Worm (Caenorhabditis elegans) whole organism, L1 larva: ENCODE measurements around the gene lips-5.
A peak's percentile ranks its signal among the peaks of the same experiment; 100 is the strongest.

ENCODE experiments used
- F16B12.6 ChIP-seq: fragments of 150-350 bp; optimal IDR thresholded peaks from 2 replicates; lab custom pipeline; 2014; ENCODE audit warnings: missing biosample characterization, missing genetic modification characterization
- Y116A8C.19 ChIP-seq: sonication (generic microtip); optimal IDR thresholded peaks from 2 replicates; lab custom pipeline; 2016; ENCODE audit warnings: missing compliant biosample characterization, missing genetic modification characterization, borderline replicate concordance
- aly-2 ChIP-seq: fragments of 150-350 bp; optimal IDR thresholded peaks from 2 replicates; lab custom pipeline; 2014; ENCODE audit warnings: missing biosample characterization, missing genetic modification characterization
- ama-1 ChIP-seq: fragments of 150-350 bp; optimal IDR thresholded peaks from 2 replicates; lab custom pipeline; 2014
- ceh-88 ChIP-seq: fragments of 200-800 bp; sonication (Bioruptor generic); IDR thresholded peaks from 2 replicates; pipeline ENCODE4 v1.3.6; 2022; ENCODE audit warnings: missing genetic modification characterization, missing compliant biosample characterization
- ces-1 ChIP-seq: fragments of 150-350 bp; optimal IDR thresholded peaks from 2 replicates; lab custom pipeline; 2014; ENCODE audit warnings: missing biosample characterization, missing genetic modification reagents, missing genetic modification characterization
- dsc-1 ChIP-seq: sonication (generic microtip); optimal IDR thresholded peaks from 2 replicates; lab custom pipeline; 2016; ENCODE audit warnings: mild to moderate bottlenecking, missing genetic modification characterization, missing compliant biosample characterization
- efl-1 ChIP-seq, 4 experiments: fragments of 150-350 bp; optimal IDR thresholded peaks in 3 of 4; peaks in 1 of 4; 1 replicate in 1 of 4; 2 replicates in 3 of 4; lab custom pipeline; 2014; ENCODE audit warnings: missing biosample characterization in 2 of 4, missing genetic modification characterization in 2 of 4, missing genetic modification reagents in 2 of 4
- elt-3 ChIP-seq, 6 experiments: fragments of 150-350 bp in 1 of 6; sonication (generic microtip); optimal IDR thresholded peaks; 2 replicates each; lab custom pipeline; 2017 to 2018; ENCODE audit warnings: missing biosample characterization in 6 of 6, missing genetic modification characterization in 6 of 6, inconsistent platforms in 1 of 6
- ets-5 ChIP-seq: fragments of 200-800 bp; sonication (Bioruptor generic); IDR thresholded peaks from 2 replicates; pipeline ENCODE4 v1.3.6; 2022; ENCODE audit warnings: missing genetic modification characterization, missing compliant biosample characterization
- fkh-10 ChIP-seq: sonication (generic microtip); optimal IDR thresholded peaks from 2 replicates; lab custom pipeline; 2017; ENCODE audit warnings: missing biosample characterization, missing genetic modification reagents, missing genetic modification characterization
- fkh-4 ChIP-seq: sonication (generic microtip); optimal IDR thresholded peaks from 2 replicates; lab custom pipeline; 2016; ENCODE audit warnings: missing compliant biosample characterization, missing genetic modification characterization, borderline replicate concordance
- fkh-8 ChIP-seq: sonication (generic microtip); optimal IDR thresholded peaks from 2 replicates; lab custom pipeline; 2016; ENCODE audit warnings: mild to moderate bottlenecking, missing genetic modification characterization, missing compliant biosample characterization
- hlh-17 ChIP-seq: fragments of 200-800 bp; sonication (Bioruptor generic); optimal IDR thresholded peaks from 2 replicates; lab custom pipeline; 2018; ENCODE audit warnings: missing genetic modification characterization, mild to moderate bottlenecking, missing compliant biosample characterization, moderate library complexity, borderline replicate concordance
- irx-1 ChIP-seq: sonication (generic microtip); optimal IDR thresholded peaks from 2 replicates; lab custom pipeline; 2016; ENCODE audit warnings: missing genetic modification characterization, missing compliant biosample characterization
- lin-13 ChIP-seq: fragments of 150-350 bp; optimal IDR thresholded peaks from 2 replicates; lab custom pipeline; 2014; ENCODE audit warnings: missing biosample characterization, missing genetic modification reagents, missing genetic modification characterization
- lin-14 ChIP-seq: fragments of 200-800 bp; sonication (Bioruptor generic); optimal IDR thresholded peaks from 2 replicates; lab custom pipeline; 2018; ENCODE audit warnings: mild to moderate bottlenecking, missing genetic modification characterization, moderate library complexity, missing compliant biosample characterization
- lin-15B ChIP-seq: fragments of 150-350 bp; sonication (generic microtip); optimal IDR thresholded peaks from 3 replicates; lab custom pipeline; 2014; ENCODE audit warnings: missing biosample characterization, missing genetic modification characterization
- lsy-2 ChIP-seq, 2 experiments: fragments of 150-350 bp; optimal IDR thresholded peaks; 2 replicates each; lab custom pipeline; 2014; ENCODE audit warnings: missing biosample characterization in 2 of 2, missing genetic modification characterization in 2 of 2
- mdl-1 ChIP-seq, 2 experiments: fragments of 150-350 bp; optimal IDR thresholded peaks; 2 replicates each; lab custom pipeline; 2014 to 2017; ENCODE audit warnings: missing biosample characterization in 2 of 2, missing genetic modification characterization in 2 of 2, inconsistent platforms in 1 of 2
- mef-2 ChIP-seq: fragments of 150-350 bp; optimal IDR thresholded peaks from 2 replicates; lab custom pipeline; 2014; ENCODE audit warnings: missing biosample characterization, missing genetic modification characterization
- nhr-11 ChIP-seq: fragments of 150-350 bp; optimal IDR thresholded peaks from 2 replicates; lab custom pipeline; 2014; ENCODE audit warnings: missing biosample characterization, missing genetic modification characterization
- nhr-20 ChIP-seq: sonication (generic microtip); optimal IDR thresholded peaks from 2 replicates; lab custom pipeline; 2016; ENCODE audit warnings: mild to moderate bottlenecking, missing genetic modification characterization, missing compliant biosample characterization
- nhr-237 ChIP-seq: fragments of 150-350 bp; optimal IDR thresholded peaks from 2 replicates; lab custom pipeline; 2014; ENCODE audit warnings: missing biosample characterization, missing genetic modification characterization
- nhr-28 ChIP-seq: fragments of 150-350 bp; optimal IDR thresholded peaks from 2 replicates; lab custom pipeline; 2014; ENCODE audit warnings: missing biosample characterization, missing genetic modification characterization
- nhr-47 ChIP-seq: sonication (generic microtip); optimal IDR thresholded peaks from 2 replicates; lab custom pipeline; 2016; ENCODE audit warnings: mild to moderate bottlenecking, missing genetic modification characterization, moderate library complexity, missing compliant biosample characterization
- nhr-71 ChIP-seq: sonication (generic microtip); optimal IDR thresholded peaks from 2 replicates; lab custom pipeline; 2016; ENCODE audit warnings: mild to moderate bottlenecking, missing genetic modification characterization, moderate library complexity, missing compliant biosample characterization
- nhr-85 ChIP-seq: sonication (generic microtip); peaks from one replicate; lab custom pipeline; 2016; ENCODE audit warnings: missing genetic modification characterization, inconsistent platforms, missing compliant biosample characterization
- rnt-1 ChIP-seq: sonication (generic microtip); optimal IDR thresholded peaks from 2 replicates; lab custom pipeline; 2016; ENCODE audit warnings: mild to moderate bottlenecking, missing genetic modification characterization, moderate library complexity, missing compliant biosample characterization
- snpc-4 ChIP-seq: fragments of 150-350 bp; optimal IDR thresholded peaks from 2 replicates; lab custom pipeline; 2014; ENCODE audit warnings: missing biosample characterization, missing genetic modification characterization
- snu-23 ChIP-seq: sonication (generic microtip); optimal IDR thresholded peaks from 2 replicates; lab custom pipeline; 2016; ENCODE audit warnings: missing genetic modification characterization, missing compliant biosample characterization
- sox-4 ChIP-seq: sonication (generic microtip); optimal IDR thresholded peaks from 2 replicates; lab custom pipeline; 2016; ENCODE audit warnings: missing genetic modification characterization, missing compliant biosample characterization
- sup-37 ChIP-seq: fragments of 200-800 bp; sonication (Bioruptor generic); optimal IDR thresholded peaks from 2 replicates; lab custom pipeline; 2018; ENCODE audit warnings: mild to moderate bottlenecking, missing genetic modification characterization, missing compliant biosample characterization
- swsn-7 ChIP-seq: sonication (generic microtip); optimal IDR thresholded peaks from 2 replicates; lab custom pipeline; 2016; ENCODE audit warnings: missing genetic modification characterization, missing compliant biosample characterization
- unc-130 ChIP-seq: fragments of 150-350 bp; optimal IDR thresholded peaks from 2 replicates; lab custom pipeline; 2017; ENCODE audit warnings: missing biosample characterization, missing genetic modification characterization, inconsistent platforms
- unc-30 ChIP-seq: sonication (generic microtip); optimal IDR thresholded peaks from 2 replicates; lab custom pipeline; 2017; ENCODE audit warnings: missing biosample characterization, missing genetic modification characterization
- unc-98 ChIP-seq: fragments of 200-800 bp; sonication (Bioruptor generic); IDR thresholded peaks from 2 replicates; pipeline ENCODE4 v1.3.6; 2022; ENCODE audit warnings: missing genetic modification characterization, missing compliant biosample characterization
- xbp-1 ChIP-seq: sonication (generic microtip); optimal IDR thresholded peaks from 2 replicates; lab custom pipeline; 2016; ENCODE audit warnings: missing genetic modification characterization, missing compliant biosample characterization
- zag-1 ChIP-seq: fragments of 150-350 bp; optimal IDR thresholded peaks from 2 replicates; lab custom pipeline; 2014; ENCODE audit warnings: missing biosample characterization, missing genetic modification characterization
- zip-4 ChIP-seq: fragments of 200-800 bp; sonication (Bioruptor generic); optimal IDR thresholded peaks from 2 replicates; lab custom pipeline; 2018; ENCODE audit warnings: mild to moderate bottlenecking, missing genetic modification characterization, moderate library complexity, missing compliant biosample characterization

lips-5 gene

DNA sequence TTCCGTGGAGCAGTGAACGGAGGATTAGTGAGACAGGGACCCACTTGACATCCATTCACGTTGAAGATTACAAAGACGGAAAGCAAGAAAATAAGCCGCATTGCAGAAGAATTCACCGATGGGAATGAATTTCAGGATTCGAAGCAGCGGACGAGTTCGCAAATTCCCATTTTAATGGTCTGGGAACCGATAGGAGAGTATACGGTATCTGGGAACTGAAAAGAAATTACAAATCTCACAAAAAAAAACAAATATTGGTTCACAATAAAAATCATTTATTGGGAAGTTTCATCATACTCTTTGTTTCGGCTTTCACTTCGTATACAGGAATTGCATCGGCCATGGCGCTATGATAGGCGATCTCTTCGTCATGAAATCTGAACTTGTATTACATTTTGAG, 18.5 kb downstream of the lips-5 start, which contains the start of gene T12A7.10:
TSS of gene T12A7.10 (minus strand) at position 101 of the 400 bp plus-strand sequence.
- no peak for TF ChIP-seq ama-1 (lab: Kevin White, UChicago)
- no peak for TF ChIP-seq mdl-1 (tag; optimal IDR thresholded peaks at IDR 0.05; lab: Kevin White, UChicago)
- TF ChIP-seq F16B12.6 (tag; lab: Kevin White, UChicago), result no peak
- peak; percentile 42 for TF ChIP-seq nhr-85
- TF ChIP-seq efl-1 (optimal IDR thresholded peaks at IDR 0.05; lab: Kevin White, UChicago), result no peak
- peak in 1 of 2 experiments; percentile 0 for TF ChIP-seq efl-1 (GFP tag; optimal IDR thresholded peaks at IDR 0.05 in 1 of 2; lab: Kevin White, UChicago)

DNA sequence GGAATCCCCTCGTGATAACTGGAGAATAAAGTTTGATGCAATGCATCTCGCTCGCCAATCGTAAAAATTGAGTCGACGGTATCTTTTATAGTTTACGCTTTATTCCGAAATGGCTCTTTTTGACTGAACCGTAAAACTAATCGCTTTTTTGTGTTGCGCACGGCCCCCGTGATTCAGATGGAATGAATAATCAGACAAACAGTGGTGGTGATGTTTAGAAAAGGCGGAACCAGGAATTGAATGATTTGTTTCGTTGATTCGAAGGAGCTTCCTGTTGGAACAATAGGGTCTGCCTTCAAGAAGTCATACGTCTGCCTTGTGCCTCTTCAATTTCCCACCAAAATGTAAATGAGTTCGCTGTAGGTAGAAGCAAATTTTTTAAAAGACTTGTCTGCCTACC, 19.2 kb downstream of the lips-5 start, which contains the start of gene scl-18:
TSS of gene scl-18 (minus strand) at position 101 of the 400 bp plus-strand sequence.
- no peak for TF ChIP-seq swsn-7 (tag; lab: Kevin White, UChicago)
- TF ChIP-seq, all 84 proteins: peak for 0

DNA sequence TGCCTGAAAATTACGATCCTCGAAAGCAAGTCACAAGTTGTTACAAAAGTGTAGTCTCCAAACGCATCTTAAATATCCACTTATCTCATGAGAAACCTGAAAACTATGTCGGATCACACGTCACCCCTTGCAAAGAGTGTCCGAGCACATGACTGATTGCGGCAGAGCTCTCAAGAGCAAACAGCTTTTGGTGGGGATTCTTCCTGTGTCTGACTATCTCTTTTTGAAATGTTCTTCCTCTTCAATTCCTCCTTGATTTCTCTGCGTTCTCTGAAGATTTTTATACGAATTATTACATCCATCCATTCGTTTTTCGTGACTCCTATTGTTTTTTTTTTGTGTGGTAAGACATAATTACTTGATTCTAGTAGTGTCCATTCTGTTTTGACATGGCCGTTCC, 24.7 kb downstream of the lips-5 start, which contains the start of gene T12A7.6:
TSS of gene T12A7.6 (plus strand) at position 369 of the 400 bp plus-strand sequence.
- peak in 1 of 2 experiments; percentile 27 for TF ChIP-seq mdl-1 (tag; optimal IDR thresholded peaks at IDR 0.05; lab: Kevin White, UChicago)
- no peak for TF ChIP-seq dsc-1 (tag; lab: Kevin White, UChicago)
- peak; percentile 55 for TF ChIP-seq nhr-71
- TF ChIP-seq aly-2 (tag; lab: Kevin White, UChicago), result no peak
- TF ChIP-seq ces-1 (GFP tag; lab: Kevin White, UChicago), result no peak
- peak; percentile 72 for TF ChIP-seq lin-14 (GFP tag; lab: Kevin White, UChicago)
- TF ChIP-seq ets-5 (GFP tag; lab: Robert Waterston, UW), result no peak
- TF ChIP-seq ceh-88 (GFP tag; lab: Robert Waterston, UW), result no peak
- peak; percentile 26 for TF ChIP-seq unc-130 (tag; lab: Kevin White, UChicago)
- TF ChIP-seq nhr-47 (tag; lab: Kevin White, UChicago), result no peak
- peak; percentile 49 for TF ChIP-seq nhr-20
- TF ChIP-seq rnt-1 (tag; lab: Kevin White, UChicago), result peak; percentile 58
- TF ChIP-seq mef-2 (tag; lab: Kevin White, UChicago), result no peak
- no peak for TF ChIP-seq unc-30 (tag; lab: Kevin White, UChicago)
- peak; percentile 22 for TF ChIP-seq nhr-11 (tag; lab: Kevin White, UChicago)
- 0 out of 2 replicates have a peak, but pooled peaks have one; percentile 12 for TF ChIP-seq unc-98 (GFP tag; lab: Robert Waterston, UW)
- TF ChIP-seq efl-1 (optimal IDR thresholded peaks at IDR 0.05; lab: Kevin White, UChicago), result peak; percentile 0 to 10
- no peak for TF ChIP-seq efl-1 (GFP tag; optimal IDR thresholded peaks at IDR 0.05 in 1 of 2; lab: Kevin White, UChicago)
- TF ChIP-seq hlh-17 (GFP tag; lab: Kevin White, UChicago), result no peak
- TF ChIP-seq lsy-2 (tag; optimal IDR thresholded peaks at IDR 0.05; lab: Kevin White, UChicago), result peak in 1 of 2 experiments; percentile 56
- TF ChIP-seq fkh-8 (tag; lab: Kevin White, UChicago), result no peak

DNA sequence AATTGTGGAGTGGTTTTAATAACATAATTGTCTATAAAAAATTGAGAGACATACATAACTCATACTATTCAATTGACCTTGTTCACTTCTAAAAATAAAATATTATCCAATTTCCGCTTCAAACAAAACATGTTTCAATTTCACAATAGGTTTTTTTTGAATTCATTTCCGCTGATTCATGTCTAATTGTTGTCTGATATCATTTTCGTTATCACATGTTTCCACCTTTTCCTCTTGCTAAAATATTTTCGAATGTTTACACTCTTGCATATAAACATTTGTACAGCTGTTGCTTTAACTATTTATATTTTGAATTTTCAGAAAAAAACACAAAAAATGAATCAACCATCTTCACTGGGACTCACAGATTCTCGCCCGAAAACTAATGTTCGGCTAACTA, 28.2 kb downstream of the lips-5 start, which contains the start of gene gem-4:
TSS of gene gem-4 (plus strand) at position 301 of the 400 bp plus-strand sequence.
- TF ChIP-seq sup-37 (GFP tag; lab: Kevin White, UChicago) (no peak), elt-3 (tag; optimal IDR thresholded peaks at IDR 0.05; lab: Kevin White, UChicago) (no peak), xbp-1 (tag; lab: Kevin White, UChicago) (no peak), zag-1 (tag; lab: Kevin White, UChicago) (no peak), snu-23 (no peak), nhr-20 (no peak), zip-4 (GFP tag; lab: Kevin White, UChicago) (no peak), Y116A8C.19 (tag; lab: Kevin White, UChicago) (no peak), lin-15B (no peak), sox-4 (tag; lab: Kevin White, UChicago) (no peak), nhr-237 (tag; lab: Kevin White, UChicago) (no peak), snpc-4 (tag; lab: Kevin White, UChicago) (no peak), nhr-71 (no peak), fkh-10 (GFP tag; lab: Kevin White, UChicago) (no peak), unc-130 (tag; lab: Kevin White, UChicago) (no peak), irx-1 (tag; lab: Kevin White, UChicago) (no peak), efl-1 (optimal IDR thresholded peaks at IDR 0.05; lab: Kevin White, UChicago) (no peak), efl-1 (GFP tag; optimal IDR thresholded peaks at IDR 0.05 in 1 of 2; lab: Kevin White, UChicago) (no peak), lin-13 (GFP tag; lab: Kevin White, UChicago) (no peak), nhr-28 (no peak), fkh-4 (tag; lab: Kevin White, UChicago) (no peak)
- TF ChIP-seq, all 84 proteins: peak for 0
